Worm (Caenorhabditis elegans) whole organism, L1 larva: Measurements from ENCODE around the gene ZK673.11.

Source experiments
- efl-3 ChIP-seq: fragments of 200-800 bp; sonication (Bioruptor generic); optimal IDR thresholded peaks from 2 replicates; lab custom pipeline; 2018; ENCODE audit warnings: mild to moderate bottlenecking, missing genetic modification characterization, missing compliant biosample characterization
- egl-27 ChIP-seq, 2 experiments: fragments of 150-350 bp in 1 of 2; sonication (generic microtip); optimal IDR thresholded peaks; 3 replicates each; lab custom pipeline; 2017 to 2018; ENCODE audit warnings: missing biosample characterization in 2 of 2, missing genetic modification characterization in 2 of 2, missing genetic modification reagents in 2 of 2
- elt-3 ChIP-seq, 6 experiments: fragments of 150-350 bp in 1 of 6; sonication (generic microtip); optimal IDR thresholded peaks; 2 replicates each; lab custom pipeline; 2017 to 2018; ENCODE audit warnings: missing biosample characterization in 6 of 6, missing genetic modification characterization in 6 of 6, inconsistent platforms in 1 of 6
- fos-1 ChIP-seq: fragments of 150-350 bp; optimal IDR thresholded peaks from 2 replicates; lab custom pipeline; 2014; ENCODE audit warnings: missing biosample characterization, missing genetic modification characterization
- nhr-11 ChIP-seq: fragments of 150-350 bp; optimal IDR thresholded peaks from 2 replicates; lab custom pipeline; 2014; ENCODE audit warnings: missing biosample characterization, missing genetic modification characterization
- nhr-237 ChIP-seq: fragments of 150-350 bp; optimal IDR thresholded peaks from 2 replicates; lab custom pipeline; 2014; ENCODE audit warnings: missing biosample characterization, missing genetic modification characterization
- nhr-85 ChIP-seq: sonication (generic microtip); peaks from one replicate; lab custom pipeline; 2016; ENCODE audit warnings: missing genetic modification characterization, inconsistent platforms, missing compliant biosample characterization
- tbx-2 ChIP-seq: sonication (generic microtip); optimal IDR thresholded peaks from 2 replicates; lab custom pipeline; 2016; ENCODE audit warnings: missing genetic modification characterization, missing compliant biosample characterization
- unc-62 ChIP-seq: fragments of 150-350 bp; optimal IDR thresholded peaks from 2 replicates; lab custom pipeline; 2014; ENCODE audit warnings: missing biosample characterization, missing genetic modification reagents, missing genetic modification characterization
- ztf-11 ChIP-seq, 2 experiments: sonication (generic microtip); optimal IDR thresholded peaks; 2 replicates each; lab custom pipeline; 2016 to 2017; ENCODE audit warnings: missing genetic modification characterization in 2 of 2, missing biosample characterization in 1 of 2, missing compliant biosample characterization in 1 of 2

DNA sequence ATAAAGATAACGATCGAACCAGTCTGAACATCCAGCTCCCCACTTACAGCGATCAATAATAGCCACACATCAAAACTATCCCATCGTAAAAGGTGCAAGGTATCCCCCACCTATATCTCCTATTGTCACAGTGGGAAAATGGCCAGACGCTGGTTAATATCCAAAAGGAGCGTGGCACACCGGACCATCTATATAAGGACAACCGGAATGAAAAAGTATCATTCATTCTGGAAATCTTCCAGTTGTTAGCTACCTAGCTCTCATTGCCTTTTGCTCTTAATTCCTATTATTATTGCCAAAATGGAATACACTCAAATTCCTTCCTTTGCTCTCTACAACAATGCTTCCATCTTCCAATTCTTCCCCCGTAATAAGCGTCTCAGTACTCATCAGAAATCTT is 19.9 kb downstream of the ZK673.11 start, which contains the start of gene ZK666.4:
- TF ChIP-seq ztf-11 (tag; optimal IDR thresholded peaks at IDR 0.05; lab: Kevin White, UChicago): no peak
- TF ChIP-seq unc-62 (GFP tag; lab: Kevin White, UChicago): no peak
- no peak for TF ChIP-seq nhr-237 (tag; lab: Kevin White, UChicago)
- TF ChIP-seq fos-1 (tag; lab: Kevin White, UChicago): no peak
- TF ChIP-seq efl-3 (GFP tag; lab: Kevin White, UChicago): no peak
- TF ChIP-seq elt-3 (tag; optimal IDR thresholded peaks at IDR 0.05; lab: Kevin White, UChicago): no peak
- no peak for TF ChIP-seq egl-27 (tag; optimal IDR thresholded peaks at IDR 0.05; lab: Kevin White, UChicago)
- no peak for TF ChIP-seq tbx-2 (tag; lab: Kevin White, UChicago)
- no peak for TF ChIP-seq nhr-85 (tag; lab: Kevin White, UChicago)
- TF ChIP-seq nhr-11 (tag; lab: Kevin White, UChicago): no peak
